Worm (Caenorhabditis elegans): ENCODE results near the gene his-37.

Gene his-37

ce11 chrV:9544176-9544632 lies 2.7 kb upstream of the his-37 start, which contains the start of gene mdf-1 (continued):
- TF ChIP-seq ces-1 (GFP tag; optimal IDR thresholded peaks at IDR 0.05): no peak
- no peak for TF ChIP-seq jun-1 (tag; optimal IDR thresholded peaks at IDR 0.05)
- TF ChIP-seq pag-3 (tag; optimal IDR thresholded peaks at IDR 0.05; ENCODE audit: borderline replicate concordance, insufficient read depth): no peak
- TF ChIP-seq irx-1 (tag; optimal IDR thresholded peaks at IDR 0.05): peak; percentile 40
- peak; percentile 29 for TF ChIP-seq ama-1 (optimal IDR thresholded peaks at IDR 0.05)
- TF ChIP-seq mef-2 (tag; optimal IDR thresholded peaks at IDR 0.05): no peak
- no peak for TF ChIP-seq ets-5 (GFP tag; IDR thresholded peaks at IDR 0.05)
- no peak for TF ChIP-seq unc-98 (GFP tag; IDR thresholded peaks at IDR 0.05)
- peak; percentile 26; the same call in 1 of the 2 replicates for TF ChIP-seq ceh-88 (GFP tag; IDR thresholded peaks at IDR 0.05)
- peak; percentile 75 for TF ChIP-seq nhr-47 (tag; optimal IDR thresholded peaks at IDR 0.05)
- no peak for TF ChIP-seq hlh-4 (tag; optimal IDR thresholded peaks at IDR 0.05)
- TF ChIP-seq dsc-1 (tag; optimal IDR thresholded peaks at IDR 0.05): peak; percentile 49
- peak; percentile 68 for TF ChIP-seq nhr-90 (tag; optimal IDR thresholded peaks at IDR 0.05; ENCODE audit: poor library complexity)
- peak; percentile 49 for TF ChIP-seq nhr-19 (GFP tag; conservative IDR thresholded peaks at IDR 0.05)
- peak; percentile 48 for TF ChIP-seq nhr-85 (tag)
- TF ChIP-seq elt-3 (tag; optimal IDR thresholded peaks at IDR 0.05): peak in 1 of 6 experiments; percentile 82
- no peak for TF ChIP-seq sup-37 (GFP tag; optimal IDR thresholded peaks at IDR 0.05)
- TF ChIP-seq Y116A8C.19 (tag; optimal IDR thresholded peaks at IDR 0.05; ENCODE audit: borderline replicate concordance): no peak
- TF ChIP-seq egl-27 (tag; optimal IDR thresholded peaks at IDR 0.05): no peak
- TF ChIP-seq unc-30 (tag; optimal IDR thresholded peaks at IDR 0.05): no peak
- peak; percentile 65 for TF ChIP-seq lin-15B (tag; optimal IDR thresholded peaks at IDR 0.05)
- TF ChIP-seq ceh-90 (tag; optimal IDR thresholded peaks at IDR 0.05): no peak
- TF ChIP-seq lin-13 (GFP tag; optimal IDR thresholded peaks at IDR 0.05): peak; percentile 62
- no peak for TF ChIP-seq unc-62 (GFP tag; optimal IDR thresholded peaks at IDR 0.05)
- no peak for TF ChIP-seq pax-3 (tag; optimal IDR thresholded peaks at IDR 0.05)
- peak; percentile 35 for TF ChIP-seq snpc-4 (tag; optimal IDR thresholded peaks at IDR 0.05)
- peak; percentile 67 for TF ChIP-seq swsn-7 (tag; optimal IDR thresholded peaks at IDR 0.05)
- peak; percentile 75 to 92 for TF ChIP-seq efl-1 (optimal IDR thresholded peaks at IDR 0.05)
- TF ChIP-seq efl-1 (GFP tag; optimal IDR thresholded peaks at IDR 0.05 in 1 of 2): peak; percentile 91 to 99
- no peak for TF ChIP-seq hpl-2 (GFP tag; optimal IDR thresholded peaks at IDR 0.05)
- peak; percentile 77 for TF ChIP-seq lin-14 (GFP tag; optimal IDR thresholded peaks at IDR 0.05)
- TF ChIP-seq nhr-237 (tag; optimal IDR thresholded peaks at IDR 0.05): no peak
- TF ChIP-seq tlp-1 (tag; optimal IDR thresholded peaks at IDR 0.05): no peak
- peak; percentile 34 for TF ChIP-seq ceh-8 (GFP tag; optimal IDR thresholded peaks at IDR 0.05)
- peak; percentile 14 to 68 (median 43) for TF ChIP-seq ceh-82 (tag; optimal IDR thresholded peaks at IDR 0.05)

- TF ChIP-seq fkh-10 (GFP tag; optimal IDR thresholded peaks at IDR 0.05) (peak; percentile 8), xbp-1 (tag; optimal IDR thresholded peaks at IDR 0.05) (peak; percentile 74), mep-1 (tag; optimal IDR thresholded peaks at IDR 0.05) (peak; percentile 32), ztf-4 (tag; optimal IDR thresholded peaks at IDR 0.05) (no peak), unc-62 (GFP tag; optimal IDR thresholded peaks at IDR 0.05) (no peak), irx-1 (tag; optimal IDR thresholded peaks at IDR 0.05) (peak; percentile 55), aha-1 (tag; optimal IDR thresholded peaks at IDR 0.05) (no peak), nhr-77 (tag; optimal IDR thresholded peaks at IDR 0.05) (peak; percentile 23), F16B12.6 (tag; optimal IDR thresholded peaks at IDR 0.05) (peak; percentile 28), ceh-90 (tag; optimal IDR thresholded peaks at IDR 0.05) (no peak), hlh-4 (tag; optimal IDR thresholded peaks at IDR 0.05) (no peak), rnt-1 (tag; optimal IDR thresholded peaks at IDR 0.05) (peak; percentile 42), ceh-8 (GFP tag; optimal IDR thresholded peaks at IDR 0.05) (no peak), sup-37 (GFP tag; optimal IDR thresholded peaks at IDR 0.05) (peak; percentile 16), nhr-84 (tag; optimal IDR thresholded peaks at IDR 0.05) (no peak), pqm-1 (tag; optimal IDR thresholded peaks at IDR 0.05) (no peak), ces-1 (GFP tag; optimal IDR thresholded peaks at IDR 0.05) (no peak), dpl-1 (GFP tag; optimal IDR thresholded peaks at IDR 0.05) (peak; percentile 9 to 45 (median 43)), nhr-76 (tag; optimal IDR thresholded peaks at IDR 0.05) (no peak), nhr-11 (tag; optimal IDR thresholded peaks at IDR 0.05) (no peak), pax-3 (tag; optimal IDR thresholded peaks at IDR 0.05) (peak; percentile 7), blmp-1 (tag; optimal IDR thresholded peaks at IDR 0.05) (no peak), fos-1 (tag; optimal IDR thresholded peaks at IDR 0.05) (peak; percentile 24), nhr-12 (tag; optimal IDR thresholded peaks at IDR 0.05) (no peak), egl-27 (tag; optimal IDR thresholded peaks at IDR 0.05) (no peak), lir-3 (tag; optimal IDR thresholded peaks at IDR 0.05; ENCODE audit: poor library complexity) (no peak), nhr-90 (tag; optimal IDR thresholded peaks at IDR 0.05; ENCODE audit: poor library complexity) (peak; percentile 45), swsn-7 (tag; optimal IDR thresholded peaks at IDR 0.05) (peak; percentile 74)
Measured at ce11 chrV:9545238-9545709, 1.6 kb upstream of the his-37 start, which contains the start of the genes his-35 and his-41. Gene his-35 (minus strand): TSS chrV:9545288. Gene his-41 (plus strand): TSS chrV:9545536.
